Fruit fly (Drosophila melanogaster): ENCODE results near the gene dop.

dop gene

dm6 chr3L:15587445-15588381, 21.9 kb downstream of the dop start, which contains the start of gene CG7656 (continued):
- TF ChIP-seq CG11695 (GFP tag; IDR thresholded peaks at IDR 0.05), result peak; percentile 72; the same call in 2 of the 3 replicates
- no peak for TF ChIP-seq pros (GFP tag; optimal IDR thresholded peaks at IDR 0.05)
- no peak for TF ChIP-seq Adf1 (GFP tag; IDR thresholded peaks at IDR 0.05)
- no peak for TF ChIP-seq CG18619 (GFP tag; optimal IDR thresholded peaks at IDR 0.05)
- TF ChIP-seq tap (tag; optimal IDR thresholded peaks at IDR 0.05), result no peak
- TF ChIP-seq Antp (GFP tag; optimal IDR thresholded peaks at IDR 0.05), result peak; percentile 89
- no peak for TF ChIP-seq D19A (tag; optimal IDR thresholded peaks at IDR 0.05)
- TF ChIP-seq CG3163 (GFP tag; optimal IDR thresholded peaks at IDR 0.05), result peak; percentile 48
- no peak for TF ChIP-seq Ravus (GFP tag; IDR thresholded peaks at IDR 0.05)
- TF ChIP-seq shn (GFP tag; optimal IDR thresholded peaks at IDR 0.05), result peak; percentile 75
- no peak for TF ChIP-seq HLH3B (GFP tag; IDR thresholded peaks at IDR 0.05)
- TF ChIP-seq maf-S (GFP tag; optimal IDR thresholded peaks at IDR 0.05), result peak; percentile 68
- peak; percentile 61 for TF ChIP-seq H2.0 (GFP tag; IDR thresholded peaks at IDR 0.05)
- TF ChIP-seq CG18262 (tag; optimal IDR thresholded peaks at IDR 0.05), result no peak
- 0 out of 2 replicates have a peak, but pooled peaks have one; percentile 11 for TF ChIP-seq cas (GFP tag; IDR thresholded peaks at IDR 0.05)
- TF ChIP-seq Bteb2 (GFP tag; optimal IDR thresholded peaks at IDR 0.05), result peak; percentile 2
- no peak for TF ChIP-seq HLH4C (GFP tag; IDR thresholded peaks at IDR 0.05; ENCODE audit: partially characterized antibody)
- TF ChIP-seq CG18011 (GFP tag; optimal IDR thresholded peaks at IDR 0.05), result peak; percentile 40
- TF ChIP-seq H15 (GFP tag; IDR thresholded peaks at IDR 0.05), result peak; percentile 31; the same call in 1 of the 3 replicates
- no peak for TF ChIP-seq salm (tag; optimal IDR thresholded peaks at IDR 0.05)
- peak; percentile 60 for TF ChIP-seq eyg (GFP tag; optimal IDR thresholded peaks at IDR 0.05)
- TF ChIP-seq Dref (GFP tag; IDR thresholded peaks at IDR 0.05), result no peak
- peak; percentile 70 for TF ChIP-seq Aef1 (GFP tag; IDR thresholded peaks at IDR 0.05)
- no peak for TF ChIP-seq lola (GFP tag; optimal IDR thresholded peaks at IDR 0.05)
- TF ChIP-seq nmo (GFP tag; optimal IDR thresholded peaks at IDR 0.05), result peak; percentile 32
- peak; percentile 59 for TF ChIP-seq stwl (tag; optimal IDR thresholded peaks at IDR 0.05)
- no peak for TF ChIP-seq Lpt (GFP tag; optimal IDR thresholded peaks at IDR 0.05)
- peak; percentile 16; the same call in 1 of the 2 replicates for TF ChIP-seq Bgb (GFP tag; IDR thresholded peaks at IDR 0.05; ENCODE audit: partially characterized antibody)
- peak; percentile 42 for TF ChIP-seq Sry-δ (GFP tag; optimal IDR thresholded peaks at IDR 0.05)
- TF ChIP-seq CG3995 (GFP tag; optimal IDR thresholded peaks at IDR 0.05), result peak; percentile 59
- TF ChIP-seq Xrp1 (GFP tag; IDR thresholded peaks at IDR 0.05), result peak; percentile 61; the same call in 1 of the 2 replicates
- no peak for TF ChIP-seq knrl (GFP tag; IDR thresholded peaks at IDR 0.05; ENCODE audit: partially characterized antibody)
- TF ChIP-seq TFAM (GFP tag; optimal IDR thresholded peaks at IDR 0.05), result no peak
- TF ChIP-seq dan (GFP tag; IDR thresholded peaks at IDR 0.05), result no peak
- TF ChIP-seq CG43689 (GFP tag; IDR thresholded peaks at IDR 0.05), result no peak
- peak; percentile 18 for TF ChIP-seq CG5180 (GFP tag; optimal IDR thresholded peaks at IDR 0.05)
- no peak for TF ChIP-seq CG14860 (GFP tag; IDR thresholded peaks at IDR 0.05; ENCODE audit: partially characterized antibody)
- peak; percentile 5 for TF ChIP-seq E2f2 (GFP tag; IDR thresholded peaks at IDR 0.05)
- no peak for TF ChIP-seq CG14965 (GFP tag; optimal IDR thresholded peaks at IDR 0.05; ENCODE audit: borderline replicate concordance)
- TF ChIP-seq HHEX (GFP tag; optimal IDR thresholded peaks at IDR 0.05), result no peak
- TF ChIP-seq ATbp (GFP tag; optimal IDR thresholded peaks at IDR 0.05), result peak; percentile 43
- TF ChIP-seq CG8944 (GFP tag; optimal IDR thresholded peaks at IDR 0.05), result peak; percentile 79
- peak; percentile 58 for TF ChIP-seq CG1024 (GFP tag; IDR thresholded peaks at IDR 0.05)
- TF ChIP-seq CG3281 (GFP tag; optimal IDR thresholded peaks at IDR 0.05), result peak; percentile 96
- peak; percentile 4 to 82 for TF ChIP-seq Hr51 (GFP tag; optimal IDR thresholded peaks at IDR 0.05)
- TF ChIP-seq Doc3 (GFP tag; IDR thresholded peaks at IDR 0.05; ENCODE audit: partially characterized antibody), result 0 out of 3 replicates have a peak, but pooled peaks have one; percentile 22
- peak in 1 of 2 experiments; percentile 29 for TF ChIP-seq crp (GFP tag; optimal IDR thresholded peaks at IDR 0.05)

Data from whole organism, embryonic.